Fruit fly (Drosophila melanogaster) whole organism, embryonic: ENCODE results near the gene EAChm.

Experiments
- B-H2 ChIP-seq: fragments of 200-800 bp; sonication (Bioruptor generic); optimal IDR thresholded peaks from 2 replicates; lab custom pipeline; 2018; ENCODE audit warnings: missing biosample characterization, mild to moderate bottlenecking, missing genetic modification characterization
- Bteb2 ChIP-seq: fragments of 200-800 bp; sonication (Bioruptor generic); optimal IDR thresholded peaks from 2 replicates; lab custom pipeline; 2016; ENCODE audit warnings: missing biosample characterization, missing genetic modification characterization
- CG10147 ChIP-seq: fragments of 200-800 bp; sonication (Bioruptor generic); optimal IDR thresholded peaks from 2 replicates; lab custom pipeline; 2019; ENCODE audit warnings: missing biosample characterization, mild to moderate bottlenecking, missing genetic modification characterization, moderate library complexity
- CG11723 ChIP-seq: fragments of 200-800 bp; sonication (Bioruptor generic); optimal IDR thresholded peaks from 2 replicates; lab custom pipeline; 2017; ENCODE audit warnings: missing biosample characterization, mild to moderate bottlenecking, missing genetic modification characterization
- CG12104 ChIP-seq: fragments of 200-800 bp; sonication (Bioruptor generic); optimal IDR thresholded peaks from 3 replicates; lab custom pipeline; 2016; ENCODE audit warnings: missing biosample characterization, missing genetic modification characterization
- CG1233 ChIP-seq: fragments of 200-800 bp; sonication (Bioruptor generic); optimal IDR thresholded peaks from 4 replicates; lab custom pipeline; 2018; ENCODE audit warnings: missing biosample characterization, mild to moderate bottlenecking, missing genetic modification characterization
- CG12942 ChIP-seq: fragments of 200-800 bp; sonication (Bioruptor generic); optimal IDR thresholded peaks from 3 replicates; lab custom pipeline; 2016; ENCODE audit warnings: missing biosample characterization, missing genetic modification characterization
- CG13624 ChIP-seq: fragments of 200-800 bp; sonication (Bioruptor generic); optimal IDR thresholded peaks from 2 replicates; lab custom pipeline; 2016; ENCODE audit warnings: missing biosample characterization, missing genetic modification characterization
- CG14860 ChIP-seq: fragments of 200-800 bp; sonication (Bioruptor generic); IDR thresholded peaks from 3 replicates; pipeline ENCODE4 v1.3.6; 2022; ENCODE audit warnings: missing biosample characterization, missing genetic modification characterization; ENCODE audit not compliant: partially characterized antibody
- CG1529 ChIP-seq: fragments of 200-800 bp; sonication (Bioruptor generic); optimal IDR thresholded peaks from 3 replicates; lab custom pipeline; 2018; ENCODE audit warnings: missing biosample characterization, missing genetic modification characterization
- CG15514 ChIP-seq: fragments of 200-800 bp; sonication (Bioruptor generic); optimal IDR thresholded peaks from 3 replicates; lab custom pipeline; 2017; ENCODE audit warnings: missing biosample characterization, missing genetic modification characterization, mild to moderate bottlenecking, moderate library complexity, missing genetic modification reagents
- CG1603 ChIP-seq: fragments of 200-800 bp; sonication (Bioruptor generic); optimal IDR thresholded peaks from 2 replicates; lab custom pipeline; 2019; ENCODE audit warnings: missing biosample characterization, mild to moderate bottlenecking, missing genetic modification characterization, moderate library complexity
- CG17361 ChIP-seq: fragments of 200-800 bp; sonication (Bioruptor generic); IDR thresholded peaks from 3 replicates; pipeline ENCODE4 v1.3.6; 2022; ENCODE audit warnings: missing biosample characterization, missing genetic modification characterization
- CG18476 ChIP-seq: fragments of 200-800 bp; sonication (Bioruptor generic); optimal IDR thresholded peaks from 2 replicates; lab custom pipeline; 2016; ENCODE audit warnings: missing biosample characterization, mild to moderate bottlenecking, missing genetic modification characterization
- CG34224 ChIP-seq: fragments of 200-800 bp; sonication (Bioruptor generic); IDR thresholded peaks from 3 replicates; pipeline ENCODE4 v1.3.6; 2022; ENCODE audit warnings: missing biosample characterization, missing genetic modification characterization; ENCODE audit not compliant: partially characterized antibody
- CG3726 ChIP-seq: fragments of 200-800 bp; sonication (Bioruptor generic); IDR thresholded peaks from 3 replicates; pipeline ENCODE4, ENCODE4 v1.3.6; 2022; ENCODE audit warnings: missing biosample characterization, missing genetic modification characterization
- CG7745 ChIP-seq: fragments of 200-800 bp; sonication (Bioruptor generic); optimal IDR thresholded peaks from 2 replicates; lab custom pipeline; 2018; ENCODE audit warnings: missing biosample characterization, mild to moderate bottlenecking, missing genetic modification characterization, moderate library complexity
- CG8478 ChIP-seq: fragments of >200 bp; optimal IDR thresholded peaks from 2 replicates; lab custom pipeline; 2018
- CG9215 ChIP-seq: fragments of 200-800 bp; sonication (Bioruptor generic); IDR thresholded peaks from 2 replicates; pipeline ENCODE4 v1.3.6; 2022; ENCODE audit warnings: missing biosample characterization, missing genetic modification characterization
- CG9609 ChIP-seq: fragments of 200-800 bp; sonication (Bioruptor generic); optimal IDR thresholded peaks from 3 replicates; lab custom pipeline; 2016; ENCODE audit warnings: missing biosample characterization, missing genetic modification characterization
- CG9817 ChIP-seq: fragments of 200-800 bp; sonication (Bioruptor generic); optimal IDR thresholded peaks from 2 replicates; lab custom pipeline; 2018; ENCODE audit warnings: missing biosample characterization, mild to moderate bottlenecking, missing genetic modification characterization, moderate library complexity
- Elba2 ChIP-seq: fragments of 200-800 bp; sonication (Bioruptor generic); optimal IDR thresholded peaks from 3 replicates; lab custom pipeline; 2016; ENCODE audit warnings: missing biosample characterization, missing genetic modification characterization
- Ets97D ChIP-seq: fragments of 200-800 bp; sonication (Bioruptor generic); optimal IDR thresholded peaks from 3 replicates; lab custom pipeline; 2016; ENCODE audit warnings: missing biosample characterization, missing genetic modification characterization
- HLH54F ChIP-seq: fragments of 200-800 bp; sonication (Bioruptor generic); optimal IDR thresholded peaks from 3 replicates; lab custom pipeline; 2016; ENCODE audit warnings: missing biosample characterization, missing genetic modification characterization
- Hmr ChIP-seq: fragments of 200-800 bp; sonication (Bioruptor generic); optimal IDR thresholded peaks from 3 replicates; lab custom pipeline; 2017; ENCODE audit warnings: mild to moderate bottlenecking, missing biosample characterization, missing genetic modification reagents, missing genetic modification characterization
- Hsf ChIP-seq: fragments of 200-800 bp; sonication (Bioruptor generic); optimal IDR thresholded peaks from 3 replicates; lab custom pipeline; 2016; ENCODE audit warnings: missing biosample characterization, missing genetic modification characterization
- Mrtf ChIP-seq: fragments of 200-800 bp; sonication (Bioruptor generic); IDR thresholded peaks from 3 replicates; pipeline ENCODE4 v1.3.6; 2022; ENCODE audit warnings: missing biosample characterization, missing genetic modification characterization
- Sin3A ChIP-seq: fragments of >200 bp; optimal IDR thresholded peaks from 2 replicates; lab custom pipeline; 2018
- abd-A ChIP-seq: fragments of 200-800 bp; sonication (Bioruptor generic); optimal IDR thresholded peaks from 3 replicates; lab custom pipeline; 2019; ENCODE audit warnings: missing biosample characterization, mild to moderate bottlenecking, missing genetic modification characterization, moderate library complexity
- az2 ChIP-seq: fragments of 200-800 bp; sonication (Bioruptor generic); optimal IDR thresholded peaks from 3 replicates; lab custom pipeline; 2016; ENCODE audit warnings: missing biosample characterization, missing genetic modification characterization
- bcd ChIP-seq: fragments of 200-800 bp; sonication (Bioruptor generic); optimal IDR thresholded peaks from 2 replicates; lab custom pipeline; 2017; ENCODE audit warnings: missing biosample characterization, mild to moderate bottlenecking, missing genetic modification characterization
- br ChIP-seq: fragments of >200 bp; optimal IDR thresholded peaks from 2 replicates; lab custom pipeline; 2017
- chn ChIP-seq: fragments of 200-800 bp; sonication (Bioruptor generic); optimal IDR thresholded peaks from 2 replicates; lab custom pipeline; 2016; ENCODE audit warnings: missing biosample characterization, missing genetic modification characterization
- corto ChIP-seq: fragments of 200-800 bp; sonication (Bioruptor generic); optimal IDR thresholded peaks from 2 replicates; lab custom pipeline; 2016; ENCODE audit warnings: missing biosample characterization, mild to moderate bottlenecking, missing genetic modification characterization, moderate library complexity
- crol ChIP-seq: fragments of 200-800 bp; sonication (Bioruptor generic); IDR thresholded peaks from 2 replicates; pipeline ENCODE4 v1.3.6; 2022; ENCODE audit warnings: missing biosample characterization, missing genetic modification characterization
- danr ChIP-seq: fragments of 200-800 bp; sonication (Bioruptor generic); IDR thresholded peaks from 2 replicates; pipeline ENCODE4 v1.3.6; 2022; ENCODE audit warnings: missing biosample characterization, missing genetic modification characterization
- dati ChIP-seq: fragments of 200-800 bp; sonication (Bioruptor generic); IDR thresholded peaks from 2 replicates; pipeline ENCODE4 v1.3.6; 2022; ENCODE audit warnings: missing biosample characterization, missing genetic modification characterization
- dmrt99B ChIP-seq: fragments of 200-800 bp; sonication (Bioruptor generic); optimal IDR thresholded peaks from 2 replicates; lab custom pipeline; 2018; ENCODE audit warnings: missing biosample characterization, mild to moderate bottlenecking, missing genetic modification characterization, moderate library complexity
- fd64A ChIP-seq: fragments of 200-800 bp; sonication (Bioruptor generic); optimal IDR thresholded peaks from 3 replicates; lab custom pipeline; 2018; ENCODE audit warnings: missing biosample characterization, mild to moderate bottlenecking, missing genetic modification characterization
- fd96Cb ChIP-seq: fragments of 200-800 bp; sonication (Bioruptor generic); optimal IDR thresholded peaks from 2 replicates; lab custom pipeline; 2018; ENCODE audit warnings: missing biosample characterization, mild to moderate bottlenecking, missing genetic modification characterization, moderate library complexity
- gce ChIP-seq: fragments of 200-800 bp; sonication (Bioruptor generic); IDR thresholded peaks from 3 replicates; pipeline ENCODE4 v1.3.6; 2022; ENCODE audit warnings: missing biosample characterization, missing genetic modification characterization
- lbe ChIP-seq: fragments of 200-800 bp; sonication (Bioruptor generic); optimal IDR thresholded peaks from 2 replicates; lab custom pipeline; 2016; ENCODE audit warnings: missing biosample characterization, mild to moderate bottlenecking, missing genetic modification characterization
- otp ChIP-seq: fragments of 200-800 bp; sonication (Bioruptor generic); IDR thresholded peaks from 3 replicates; pipeline ENCODE4, ENCODE4 v1.3.6; 2022; ENCODE audit warnings: missing biosample characterization, missing genetic modification characterization
- p53 ChIP-seq: fragments of 200-800 bp; sonication (Bioruptor generic); optimal IDR thresholded peaks from 2 replicates; lab custom pipeline; 2016; ENCODE audit warnings: missing biosample characterization, missing genetic modification characterization
- pan ChIP-seq, 4 experiments: fragments of >200 bp in 3 of 4; fragments of 200-800 bp in 1 of 4; sonication (Bioruptor generic) in 1 of 4; optimal IDR thresholded peaks in 3 of 4; IDR thresholded peaks in 1 of 4; 2 replicates each; pipeline versions ENCODE4 v1.3.6 to Lab custom; 2017 to 2022; ENCODE audit warnings: missing biosample characterization in 2 of 4, missing genetic modification characterization in 2 of 4, mixed read lengths in 1 of 4
- pita ChIP-seq: fragments of 200-800 bp; sonication (Bioruptor generic); optimal IDR thresholded peaks from 2 replicates; lab custom pipeline; 2017; ENCODE audit warnings: missing biosample characterization, mild to moderate bottlenecking, missing genetic modification characterization
- ssp ChIP-seq: fragments of 200-800 bp; sonication (Bioruptor generic); IDR thresholded peaks from 2 replicates; pipeline ENCODE4 v1.3.6; 2022; ENCODE audit warnings: missing biosample characterization, missing genetic modification characterization
- tx ChIP-seq: fragments of 200-800 bp; sonication (Bioruptor generic); optimal IDR thresholded peaks from 2 replicates; lab custom pipeline; 2016; ENCODE audit warnings: missing biosample characterization, missing genetic modification characterization
- wek ChIP-seq: fragments of 200-800 bp; sonication (Bioruptor generic); optimal IDR thresholded peaks from 3 replicates; lab custom pipeline; 2018; ENCODE audit warnings: missing biosample characterization, mild to moderate bottlenecking, missing genetic modification characterization, moderate library complexity

EAChm gene

dm6 chr3L:15013957-15014692 is 40.5 kb upstream of the EAChm start, which contains the start of gene Reck (continued):
- TF ChIP-seq CG1603 = peak; percentile 40
- TF ChIP-seq pita (GFP tag; lab: Kevin White, UChicago) = peak; percentile 67
- no peak for TF ChIP-seq abd-A (tag; lab: Kevin White, UChicago)
- TF ChIP-seq tx = peak; percentile 12
- TF ChIP-seq Bteb2 (GFP tag; lab: Kevin White, UChicago) = peak; percentile 59
- TF ChIP-seq chn (GFP tag; lab: Kevin White, UChicago) = peak; percentile 38
- TF ChIP-seq Hsf = peak; percentile 70
- TF ChIP-seq CG11723 = peak; percentile 50
- TF ChIP-seq danr = no peak
- TF ChIP-seq dmrt99B (tag; lab: Kevin White, UChicago) = peak; percentile 82
- TF ChIP-seq CG15514 = peak; percentile 76
- TF ChIP-seq CG9215 (GFP tag; lab: Robert Waterston, UW) = no peak
- peak; percentile 79; the same call in 2 of the 3 replicates for TF ChIP-seq otp (GFP tag; lab: Robert Waterston, UW)
- peak; percentile 39; the same call in 1 of the 2 replicates for TF ChIP-seq ssp
- TF ChIP-seq Sin3A (lab: Kevin White, UChicago) = no peak
- TF ChIP-seq Mrtf = peak; percentile 53; the same call in 2 of the 3 replicates
- TF ChIP-seq lbe (GFP tag; lab: Kevin White, UChicago) = peak; percentile 65
- TF ChIP-seq gce = peak; percentile 85
- peak; percentile 87 for TF ChIP-seq CG12104
- TF ChIP-seq CG7745 = no peak
- TF ChIP-seq Ets97D (GFP tag; lab: Kevin White, UChicago) = peak; percentile 29
- no peak for TF ChIP-seq p53
- TF ChIP-seq bcd (GFP tag; lab: Kevin White, UChicago) = peak; percentile 77
- peak; percentile 76 for TF ChIP-seq CG10147 (GFP tag; lab: Kevin White, UChicago)
- TF ChIP-seq CG12942 = peak; percentile 68
- peak; percentile 89 for TF ChIP-seq az2
- no peak for TF ChIP-seq pan (optimal IDR thresholded peaks at IDR 0.05; lab: Kevin White, UChicago)
- TF ChIP-seq pan (GFP tag; optimal IDR thresholded peaks at IDR 0.05 in 1 of 2, IDR thresholded peaks at IDR 0.05 in 1 of 2) = peak in 1 of 2 experiments; percentile 89
- TF ChIP-seq corto (GFP tag; lab: Kevin White, UChicago) = peak; percentile 48
- no peak for TF ChIP-seq crol
- TF ChIP-seq CG1529 (GFP tag; lab: Kevin White, UChicago) = peak; percentile 77
- TF ChIP-seq CG17361 (GFP tag; lab: Robert Waterston, UW) = peak; percentile 77
- no peak for TF ChIP-seq fd64A (GFP tag; lab: Kevin White, UChicago)
- peak; percentile 56 for TF ChIP-seq Hmr (GFP tag; lab: Kevin White, UChicago)
- no peak for TF ChIP-seq B-H2
- TF ChIP-seq CG8478 = no peak
- peak; percentile 58 for TF ChIP-seq CG9817
- TF ChIP-seq Elba2 = no peak
- TF ChIP-seq CG34224 (GFP tag; lab: Robert Waterston, UW) = no peak
- peak; percentile 88 for TF ChIP-seq fd96Cb (tag; lab: Kevin White, UChicago)
- TF ChIP-seq CG13624 (GFP tag; lab: Kevin White, UChicago) = peak; percentile 51
- no peak for TF ChIP-seq CG14860 (GFP tag; lab: Robert Waterston, UW)
- TF ChIP-seq HLH54F = peak; percentile 7
- 0 out of 3 replicates have a peak, but pooled peaks have one; percentile 9 for TF ChIP-seq CG3726
- peak; percentile 46 for TF ChIP-seq CG9609
- peak; percentile 88 for TF ChIP-seq CG18476
- peak; percentile 79 for TF ChIP-seq dati (GFP tag; lab: Robert Waterston, UW)
- no peak for TF ChIP-seq wek (GFP tag; lab: Kevin White, UChicago)
- TF ChIP-seq CG1233 = peak; percentile 85
- no peak for TF ChIP-seq br (lab: Kevin White, UChicago)
